Fruit fly (Drosophila melanogaster) whole organism, prepupa: Measurements from ENCODE around the gene Cf2.

Source experiments
- CG6276 ChIP-seq: fragments of 200-800 bp; sonication (Bioruptor generic); optimal IDR thresholded peaks from 2 replicates; lab custom pipeline; 2017; ENCODE audit warnings: missing biosample characterization, mild to moderate bottlenecking, missing genetic modification characterization
- Gug ChIP-seq: fragments of 200-800 bp; sonication (Bioruptor generic); IDR thresholded peaks from 2 replicates; pipeline ENCODE4 v1.3.6; 2022; ENCODE audit warnings: missing biosample characterization, missing genetic modification characterization
- Hr39 ChIP-seq: fragments of 200-800 bp; sonication (Bioruptor generic); optimal IDR thresholded peaks from 2 replicates; lab custom pipeline; 2016; ENCODE audit warnings: missing biosample characterization, missing genetic modification characterization
- Smox ChIP-seq: fragments of 200-800 bp; sonication (Bioruptor generic); optimal IDR thresholded peaks from 3 replicates; lab custom pipeline; 2016; ENCODE audit warnings: missing biosample characterization, missing genetic modification characterization
- Sox102F ChIP-seq: fragments of 200-800 bp; sonication (Bioruptor generic); optimal IDR thresholded peaks from 2 replicates; lab custom pipeline; 2016; ENCODE audit warnings: missing biosample characterization, mild to moderate bottlenecking, missing genetic modification characterization
- dsx ChIP-seq: fragments of 200-800 bp; optimal IDR thresholded peaks from 3 replicates; lab custom pipeline; 2019; ENCODE audit warnings: missing biosample characterization, mild to moderate bottlenecking, missing genetic modification characterization, moderate library complexity; ENCODE audit not compliant: poor library complexity, severe bottlenecking
- fd59A ChIP-seq: fragments of 200-800 bp; sonication (Bioruptor generic); optimal IDR thresholded peaks from 2 replicates; lab custom pipeline; 2017; ENCODE audit warnings: missing biosample characterization, mild to moderate bottlenecking, missing genetic modification characterization, missing genetic modification reagents
- fkh ChIP-seq: fragments of 200-800 bp; sonication (Bioruptor generic); optimal IDR thresholded peaks from 3 replicates; lab custom pipeline; 2017; ENCODE audit warnings: missing biosample characterization, mild to moderate bottlenecking, missing genetic modification characterization, moderate library complexity

DNA sequence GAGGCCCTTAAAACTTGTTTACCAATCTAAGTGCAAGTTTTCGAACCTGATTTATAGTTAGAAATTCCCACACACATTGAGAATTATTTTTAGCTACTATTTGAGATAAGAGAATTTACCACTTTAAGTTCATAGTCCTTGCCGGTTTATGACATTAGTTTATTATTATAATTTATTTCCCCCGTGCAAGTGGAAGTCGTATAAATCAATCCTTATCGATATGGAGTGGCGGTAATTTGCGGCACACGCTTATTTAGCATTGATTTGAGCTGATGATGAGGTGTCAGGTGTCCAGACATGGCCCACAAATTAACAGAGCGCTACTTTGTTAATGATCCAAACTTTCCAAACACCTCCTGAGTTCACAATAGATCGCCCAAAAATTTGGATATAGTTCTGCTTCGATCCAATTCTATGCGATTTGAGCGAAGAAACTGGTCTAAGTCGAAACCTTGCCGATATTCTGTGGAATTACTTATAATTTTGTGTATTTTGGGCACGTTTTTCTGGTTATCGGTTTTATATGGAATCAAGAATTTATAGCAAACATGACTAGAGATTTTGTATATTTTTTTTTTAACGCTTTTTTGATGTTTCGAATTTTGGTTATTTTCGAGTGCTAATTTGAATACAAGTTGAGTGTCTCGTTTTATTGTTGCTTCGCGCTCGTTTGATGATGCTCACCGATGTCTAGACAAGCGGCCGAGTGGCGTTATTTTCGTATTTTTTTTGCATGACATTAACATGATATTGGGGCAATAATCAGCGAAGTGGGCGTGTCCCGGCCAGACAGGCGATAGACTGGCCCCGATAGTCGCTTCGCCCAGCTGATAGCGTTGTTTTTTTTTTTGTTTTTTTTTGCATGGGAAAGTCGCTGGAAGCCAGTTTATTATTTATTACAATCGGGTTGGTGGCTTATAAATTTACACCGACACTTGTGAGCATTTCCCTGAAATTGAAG, 17.0 kb upstream of the Cf2 start:
- TF ChIP-seq Hr39, result no peak
- no peak for TF ChIP-seq fkh (GFP tag; lab: Kevin White, UChicago)
- no peak for TF ChIP-seq dsx (GFP tag; lab: Kevin White, UChicago)
- no peak for TF ChIP-seq Sox102F (GFP tag; lab: Kevin White, UChicago)
- no peak for TF ChIP-seq Gug (GFP tag; lab: Robert Waterston, UW)
- no peak for TF ChIP-seq Smox (GFP tag; lab: Kevin White, UChicago)
- TF ChIP-seq fd59A, result no peak
- no peak for TF ChIP-seq CG6276 (GFP tag; lab: Kevin White, UChicago)
